Fruit fly (Drosophila melanogaster): ENCODE results near the gene CG8360.

The CG8360 gene

dm6 chr2L:8255406-8255805 lies 42.6 kb downstream of the CG8360 start (continued):
- TF ChIP-seq CG2116 (GFP tag; optimal IDR thresholded peaks at IDR 0.05) (no peak), CG18619 (GFP tag; optimal IDR thresholded peaks at IDR 0.05) (no peak), pan (optimal IDR thresholded peaks at IDR 0.05) (no peak), pan (GFP tag; optimal IDR thresholded peaks at IDR 0.05 in 1 of 2, IDR thresholded peaks at IDR 0.05 in 1 of 2) (peak in 1 of 2 experiments; percentile 41), bab2 (GFP tag; optimal IDR thresholded peaks at IDR 0.05) (no peak), GATAe (GFP tag; conservative IDR thresholded peaks at IDR 0.05) (no peak), btn (GFP tag; optimal IDR thresholded peaks at IDR 0.05) (no peak), odd (GFP tag; optimal IDR thresholded peaks at IDR 0.05) (no peak), CG10366 (GFP tag; IDR thresholded peaks at IDR 0.05) (no peak), Stat92E (GFP tag; optimal IDR thresholded peaks at IDR 0.05) (no peak), cato (GFP tag; optimal IDR thresholded peaks at IDR 0.05; ENCODE audit: borderline replicate concordance) (no peak), gem (tag; optimal IDR thresholded peaks at IDR 0.05) (no peak), Dip3 (GFP tag; optimal IDR thresholded peaks at IDR 0.05) (no peak), row (GFP tag; IDR thresholded peaks at IDR 0.05) (peak; percentile 63; the same call in 2 of the 3 replicates), CG32767 (GFP tag; IDR thresholded peaks at IDR 0.05) (no peak), HHEX (GFP tag; optimal IDR thresholded peaks at IDR 0.05) (no peak), CG12744 (GFP tag; optimal IDR thresholded peaks at IDR 0.05) (no peak), CG14441 (GFP tag; IDR thresholded peaks at IDR 0.05) (peak; percentile 36; the same call in 1 of the 2 replicates), D (optimal IDR thresholded peaks at IDR 0.05) (no peak), D (GFP tag; optimal IDR thresholded peaks at IDR 0.05) (no peak), B-H1 (GFP tag; IDR thresholded peaks at IDR 0.05) (no peak), HLH3B (GFP tag; IDR thresholded peaks at IDR 0.05) (no peak), E2f1 (GFP tag; IDR thresholded peaks at IDR 0.05) (peak; percentile 48; the same call in 1 of the 2 replicates), C15 (GFP tag; IDR thresholded peaks at IDR 0.05) (no peak), Atf3 (GFP tag; optimal IDR thresholded peaks at IDR 0.05) (no peak), D19B (GFP tag; optimal IDR thresholded peaks at IDR 0.05) (peak; percentile 85), Oli (tag; optimal IDR thresholded peaks at IDR 0.05) (peak; percentile 18), CG10543 (GFP tag; optimal IDR thresholded peaks at IDR 0.05) (no peak), Rx (GFP tag; IDR thresholded peaks at IDR 0.05) (peak; percentile 21; the same call in 1 of the 2 replicates), CG32772 (GFP tag; IDR thresholded peaks at IDR 0.05) (0 out of 2 replicates have a peak, but pooled peaks have one; percentile 43), Bteb2 (GFP tag; optimal IDR thresholded peaks at IDR 0.05) (no peak), vvl (GFP tag; IDR thresholded peaks at IDR 0.05) (peak; percentile 23), CG17328 (GFP tag; IDR thresholded peaks at IDR 0.05) (0 out of 2 replicates have a peak, but pooled peaks have one; percentile 8), Taf1 (GFP tag; IDR thresholded peaks at IDR 0.05) (peak; percentile 12; the same call in 1 of the 2 replicates), Asciz (GFP tag; optimal IDR thresholded peaks at IDR 0.05) (no peak), sisA (GFP tag; IDR thresholded peaks at IDR 0.05) (peak; percentile 20; the same call in 1 of the 2 replicates), Hmr (GFP tag; optimal IDR thresholded peaks at IDR 0.05) (peak; percentile 18), crol (GFP tag; IDR thresholded peaks at IDR 0.05) (no peak), nerfin-2 (GFP tag; IDR thresholded peaks at IDR 0.05; ENCODE audit: partially characterized antibody) (no peak), mirr (GFP tag; optimal IDR thresholded peaks at IDR 0.05) (no peak), dysf (GFP tag; IDR thresholded peaks at IDR 0.05) (0 out of 3 replicates have a peak, but pooled peaks have one; percentile 48), CG11247 (GFP tag; IDR thresholded peaks at IDR 0.05) (no peak)
